Worm (Caenorhabditis elegans): ENCODE results near the gene cgt-2.

The cgt-2 gene

DNA sequence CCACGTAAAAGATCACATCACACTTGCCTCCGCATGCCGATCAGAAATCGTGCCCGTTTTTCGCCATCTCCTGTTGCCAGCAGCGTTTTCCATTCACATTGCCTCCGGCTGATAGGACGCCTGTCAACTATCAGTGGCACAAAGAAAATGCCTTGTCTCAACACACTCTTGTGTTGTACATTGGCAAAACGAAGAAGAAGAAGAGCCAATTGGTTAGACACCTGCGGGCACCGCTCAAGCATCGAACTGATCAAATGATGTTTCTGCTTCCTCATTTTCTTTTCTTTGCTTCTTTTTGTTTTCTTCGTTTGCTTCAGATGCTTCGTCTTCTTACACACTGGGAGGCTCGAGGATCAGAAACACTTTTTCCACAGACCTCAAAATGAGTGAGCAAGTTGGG is 27.7 kb upstream of the cgt-2 start (continued):
- TF ChIP-seq nhr-19 (GFP tag; conservative IDR thresholded peaks at IDR 0.05) (peak; percentile 35), C16A3.4 (tag; optimal IDR thresholded peaks at IDR 0.05) (no peak), swsn-7 (tag; optimal IDR thresholded peaks at IDR 0.05) (no peak), vab-15 (tag; optimal IDR thresholded peaks at IDR 0.05) (no peak), ztf-4 (tag; optimal IDR thresholded peaks at IDR 0.05) (no peak), lin-14 (GFP tag; optimal IDR thresholded peaks at IDR 0.05) (peak; percentile 73), lin-39 (tag; optimal IDR thresholded peaks at IDR 0.05) (no peak), ceh-88 (GFP tag; IDR thresholded peaks at IDR 0.05) (no peak), dpl-1 (GFP tag; optimal IDR thresholded peaks at IDR 0.05) (no peak), fkh-4 (tag; optimal IDR thresholded peaks at IDR 0.05; ENCODE audit: borderline replicate concordance) (no peak), ceh-8 (GFP tag; optimal IDR thresholded peaks at IDR 0.05) (no peak), C34B4.2 (tag; optimal IDR thresholded peaks at IDR 0.05) (no peak), nhr-76 (tag; optimal IDR thresholded peaks at IDR 0.05) (no peak), ets-5 (GFP tag; IDR thresholded peaks at IDR 0.05) (no peak), fkh-10 (GFP tag; optimal IDR thresholded peaks at IDR 0.05) (no peak), egl-27 (tag; optimal IDR thresholded peaks at IDR 0.05) (no peak), snpc-4 (tag; optimal IDR thresholded peaks at IDR 0.05) (no peak), aha-1 (tag; optimal IDR thresholded peaks at IDR 0.05) (no peak), pag-3 (tag; optimal IDR thresholded peaks at IDR 0.05; ENCODE audit: borderline replicate concordance, insufficient read depth) (peak; percentile 87), nhr-90 (tag; optimal IDR thresholded peaks at IDR 0.05; ENCODE audit: poor library complexity) (no peak), mab-9 (GFP tag; IDR thresholded peaks at IDR 0.05) (no peak), tbx-2 (tag; optimal IDR thresholded peaks at IDR 0.05) (no peak), unc-30 (tag; optimal IDR thresholded peaks at IDR 0.05) (no peak), pqm-1 (tag; optimal IDR thresholded peaks at IDR 0.05) (no peak), nhr-11 (tag; optimal IDR thresholded peaks at IDR 0.05) (no peak), snu-23 (GFP tag; optimal IDR thresholded peaks at IDR 0.05) (peak; percentile 21), nhr-77 (tag; optimal IDR thresholded peaks at IDR 0.05) (no peak), nhr-71 (tag; optimal IDR thresholded peaks at IDR 0.05) (peak; percentile 69), nhr-47 (tag; optimal IDR thresholded peaks at IDR 0.05) (no peak), lsy-2 (tag; optimal IDR thresholded peaks at IDR 0.05) (no peak), unc-98 (GFP tag; IDR thresholded peaks at IDR 0.05) (no peak)

DNA sequence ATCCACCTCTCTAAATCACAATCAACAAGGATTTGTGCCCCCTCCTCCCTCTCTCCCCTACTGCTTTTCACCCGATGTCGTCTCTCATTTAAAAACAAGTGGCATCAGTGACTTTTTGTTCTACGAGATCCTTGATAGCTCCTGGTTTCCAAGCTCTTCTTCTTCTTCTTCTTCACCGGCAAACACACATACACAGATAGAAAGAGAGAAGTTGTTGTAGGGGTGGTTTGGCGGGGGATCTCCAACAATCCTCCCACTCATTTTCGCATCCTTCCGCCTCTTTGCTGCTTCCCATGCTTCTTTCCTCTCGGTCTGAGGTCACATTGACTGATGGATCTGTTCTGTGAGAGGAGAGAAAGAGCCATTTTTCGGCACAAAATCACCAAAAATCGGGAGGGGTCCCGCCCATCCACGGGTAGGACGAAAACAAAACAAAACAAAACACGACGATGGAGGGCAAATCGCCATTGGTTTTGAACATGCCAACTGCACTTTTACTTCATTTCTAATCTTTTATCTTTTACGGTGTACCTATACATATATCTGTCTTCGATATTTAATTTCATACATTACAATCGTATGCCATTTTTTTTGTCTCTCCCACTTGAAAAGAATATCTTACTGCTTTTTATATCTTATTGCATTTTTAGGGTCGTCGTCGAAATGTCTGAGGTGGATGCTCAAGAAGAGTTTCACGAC is 24.5 kb upstream of the cgt-2 start, which contains the start of gene T23E7.2:
Gene T23E7.2, plus strand, starts transcription at position 649 of the 699 bp plus-strand sequence.
- TF ChIP-seq lin-39 (tag; optimal IDR thresholded peaks at IDR 0.05) (no peak), ceh-63 (GFP tag; optimal IDR thresholded peaks at IDR 0.05) (no peak), C16A3.4 (tag; optimal IDR thresholded peaks at IDR 0.05) (no peak), mef-2 (tag; optimal IDR thresholded peaks at IDR 0.05) (no peak), zag-1 (tag; optimal IDR thresholded peaks at IDR 0.05) (no peak), efl-3 (GFP tag; optimal IDR thresholded peaks at IDR 0.05) (no peak), nhr-237 (tag; optimal IDR thresholded peaks at IDR 0.05) (no peak), blmp-1 (tag; optimal IDR thresholded peaks at IDR 0.05) (no peak), nhr-85 (tag) (no peak), ztf-11 (tag; optimal IDR thresholded peaks at IDR 0.05) (no peak), ceh-90 (tag; optimal IDR thresholded peaks at IDR 0.05) (no peak), egl-27 (tag; optimal IDR thresholded peaks at IDR 0.05) (no peak), lin-13 (GFP tag; optimal IDR thresholded peaks at IDR 0.05) (no peak), fkh-4 (tag; optimal IDR thresholded peaks at IDR 0.05; ENCODE audit: borderline replicate concordance) (no peak), nhr-77 (tag; optimal IDR thresholded peaks at IDR 0.05) (no peak), ces-1 (GFP tag; optimal IDR thresholded peaks at IDR 0.05) (no peak), Y116A8C.19 (tag; optimal IDR thresholded peaks at IDR 0.05; ENCODE audit: borderline replicate concordance) (no peak), tbx-2 (tag; optimal IDR thresholded peaks at IDR 0.05) (no peak), hpl-2 (GFP tag; optimal IDR thresholded peaks at IDR 0.05) (no peak), nhr-71 (tag; optimal IDR thresholded peaks at IDR 0.05) (peak; percentile 52), vab-15 (tag; optimal IDR thresholded peaks at IDR 0.05) (no peak), nhr-19 (GFP tag; conservative IDR thresholded peaks at IDR 0.05) (no peak), unc-86 (tag; optimal IDR thresholded peaks at IDR 0.05) (no peak), xbp-1 (tag; optimal IDR thresholded peaks at IDR 0.05) (no peak), nhr-12 (tag; optimal IDR thresholded peaks at IDR 0.05) (no peak), hlh-4 (tag; optimal IDR thresholded peaks at IDR 0.05) (no peak), skn-1 (tag; optimal IDR thresholded peaks at IDR 0.05) (no peak), pax-3 (tag; optimal IDR thresholded peaks at IDR 0.05) (no peak), unc-30 (tag; optimal IDR thresholded peaks at IDR 0.05) (no peak), fkh-8 (tag; optimal IDR thresholded peaks at IDR 0.05) (no peak), ama-1 (optimal IDR thresholded peaks at IDR 0.05) (no peak)
